Fruit fly (Drosophila melanogaster) whole organism, wandering third instar larva: ENCODE measurements around the gene CG4988.

Experiments used
- CG9705 ChIP-seq: fragments of 200-800 bp; sonication (Bioruptor generic); optimal IDR thresholded peaks from 2 replicates; lab custom pipeline; 2018; ENCODE audit warnings: missing biosample characterization, mild to moderate bottlenecking, missing genetic modification characterization
- CrebA ChIP-seq: fragments of 200-800 bp; sonication (Bioruptor generic); optimal IDR thresholded peaks from 2 replicates; lab custom pipeline; 2016; ENCODE audit warnings: missing biosample characterization, mild to moderate bottlenecking, missing genetic modification characterization, borderline replicate concordance
- Mio ChIP-seq: sonication (Bioruptor generic); optimal IDR thresholded peaks from 2 replicates; lab custom pipeline; 2016; ENCODE audit warnings: missing biosample characterization, missing genetic modification characterization
- Myc ChIP-seq: fragments of >200 bp; optimal IDR thresholded peaks from 2 replicates; lab custom pipeline; 2017
- OdsH ChIP-seq: fragments of 200-800 bp; sonication (Bioruptor generic); optimal IDR thresholded peaks from 2 replicates; lab custom pipeline; 2016; ENCODE audit warnings: missing biosample characterization, mild to moderate bottlenecking, missing genetic modification characterization
- Rel ChIP-seq, 2 experiments: fragments of 200-800 bp; sonication (Bioruptor generic) in 1 of 2; optimal IDR thresholded peaks; 2 replicates in 1 of 2; 3 replicates in 1 of 2; lab custom pipeline; 2016 to 2019; ENCODE audit warnings: mild to moderate bottlenecking in 2 of 2, missing biosample characterization in 2 of 2, missing genetic modification characterization in 2 of 2, moderate library complexity in 1 of 2
- Sp1 ChIP-seq: fragments of 200-800 bp; sonication (Bioruptor generic); optimal IDR thresholded peaks from 3 replicates; lab custom pipeline; 2019; ENCODE audit warnings: missing biosample characterization, mild to moderate bottlenecking, missing genetic modification characterization, moderate library complexity
- Vsx2 ChIP-seq: fragments of 200-300, 225-300 bp; sonication (Bioruptor generic); optimal IDR thresholded peaks from 2 replicates; lab custom pipeline; 2018; ENCODE audit warnings: missing biosample characterization, missing genetic modification characterization; ENCODE audit not compliant: partially characterized antibody
- h ChIP-seq: fragments of 200-800 bp; sonication (Bioruptor generic); optimal IDR thresholded peaks from 3 replicates; lab custom pipeline; 2016; ENCODE audit warnings: missing biosample characterization, mild to moderate bottlenecking, missing genetic modification characterization
- lola ChIP-seq: fragments of >200 bp; optimal IDR thresholded peaks from 2 replicates; lab custom pipeline; 2017; ENCODE audit warnings: missing biosample characterization, missing genetic modification characterization
- psq ChIP-seq: fragments of 200-800 bp; sonication (Bioruptor generic); optimal IDR thresholded peaks from 3 replicates; lab custom pipeline; 2017; ENCODE audit warnings: missing biosample characterization, mild to moderate bottlenecking, missing genetic modification characterization, moderate library complexity
- rgr ChIP-seq: fragments of 200-800 bp; sonication (Bioruptor generic); optimal IDR thresholded peaks from 3 replicates; lab custom pipeline; 2016; ENCODE audit warnings: missing biosample characterization, mild to moderate bottlenecking, missing genetic modification characterization

Gene CG4988

dm6 chr2L:11737648-11738047 lies 43.0 kb downstream of the CG4988 start:
- no peak for TF ChIP-seq Vsx2 (GFP tag; lab: Kevin White, UChicago)
- no peak for TF ChIP-seq Myc (lab: Kevin White, UChicago)
- TF ChIP-seq psq = no peak
- TF ChIP-seq Sp1 (GFP tag; lab: Kevin White, UChicago) = no peak
- TF ChIP-seq h (GFP tag; lab: Kevin White, UChicago) = peak; percentile 12

DNA sequence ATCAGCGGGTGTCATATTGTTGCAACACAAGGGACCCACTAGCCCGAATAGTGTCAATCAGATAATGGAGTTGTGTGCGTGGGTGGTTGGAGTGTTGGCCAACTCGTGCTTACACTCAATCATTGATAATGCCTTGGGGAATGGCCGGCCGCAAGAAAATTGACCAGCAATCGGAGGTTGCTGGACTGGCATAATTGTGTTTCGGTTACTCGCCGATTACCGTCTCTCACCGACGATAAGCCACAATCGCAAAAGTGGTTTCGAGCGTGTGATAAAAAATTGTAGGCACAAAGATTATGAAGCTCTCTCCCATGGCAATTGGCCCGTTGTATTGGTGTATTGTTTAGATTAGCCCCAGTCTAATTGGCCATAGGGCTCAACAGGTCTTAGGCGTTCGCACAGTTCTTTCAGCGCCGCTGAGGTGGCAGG lies 44.0 kb downstream of the CG4988 start, which contains the start of gene Vha100-5:
Gene Vha100-5 (plus strand): TSS at position 395 of the 429 bp plus-strand sequence.
- no peak for TF ChIP-seq Mio
- TF ChIP-seq h (GFP tag; lab: Kevin White, UChicago) = peak; percentile 10
- no peak for TF ChIP-seq OdsH
- TF ChIP-seq rgr (GFP tag; lab: Kevin White, UChicago) = no peak
- TF ChIP-seq Vsx2 (GFP tag; lab: Kevin White, UChicago) = peak; percentile 54
- peak; percentile 3 for TF ChIP-seq Rel (GFP tag; optimal IDR thresholded peaks at IDR 0.05; lab: Kevin White, UChicago)
- no peak for TF ChIP-seq Rel (tag; optimal IDR thresholded peaks at IDR 0.05; lab: Kevin White, UChicago)
- TF ChIP-seq CG9705 (GFP tag; lab: Kevin White, UChicago) = no peak

- TF ChIP-seq CrebA (GFP tag; lab: Kevin White, UChicago) (peak; percentile 42), Rel (GFP tag; optimal IDR thresholded peaks at IDR 0.05; lab: Kevin White, UChicago) (no peak), Rel (tag; optimal IDR thresholded peaks at IDR 0.05; lab: Kevin White, UChicago) (peak; percentile 2), lola (GFP tag; lab: Kevin White, UChicago) (no peak), h (GFP tag; lab: Kevin White, UChicago) (peak; percentile 68)
Measured at dm6 chr2L:11740595-11740994, 46.0 kb downstream of the CG4988 start.
